Fruit fly (Drosophila melanogaster) whole organism, embryonic: Measurements from ENCODE around the gene CG3625.

Source experiments
- Ada2b ChIP-seq: fragments of 200-800 bp; sonication (Bioruptor generic); IDR thresholded peaks from 2 replicates; pipeline ENCODE4 v1.3.6; 2022; ENCODE audit warnings: missing biosample characterization, missing genetic modification characterization
- Awh ChIP-seq: fragments of 200-800 bp; sonication (Bioruptor generic); IDR thresholded peaks from 2 replicates; pipeline ENCODE4, ENCODE4 v1.3.6; 2022; ENCODE audit warnings: missing biosample characterization, missing genetic modification characterization
- BEAF-32 ChIP-seq: fragments of 200-800 bp; sonication (Bioruptor generic); optimal IDR thresholded peaks from 3 replicates; lab custom pipeline; 2017; ENCODE audit warnings: missing biosample characterization, missing genetic modification characterization, mild to moderate bottlenecking, moderate library complexity, missing genetic modification reagents
- Blimp-1 ChIP-seq: fragments of 200-800 bp; sonication (Bioruptor generic); optimal IDR thresholded peaks from 3 replicates; lab custom pipeline; 2018; ENCODE audit warnings: missing biosample characterization, missing genetic modification characterization, mild to moderate bottlenecking, moderate library complexity, missing genetic modification reagents
- CG10267 ChIP-seq: fragments of 200-800 bp; sonication (Bioruptor generic); optimal IDR thresholded peaks from 2 replicates; lab custom pipeline; 2018; ENCODE audit warnings: missing biosample characterization, mild to moderate bottlenecking, missing genetic modification characterization, moderate library complexity
- CG10321 ChIP-seq: fragments of 200-800 bp; sonication (Bioruptor generic); IDR thresholded peaks from 2 replicates; pipeline ENCODE4 v1.3.6; 2022; ENCODE audit warnings: missing biosample characterization, missing genetic modification characterization
- CG10565 ChIP-seq: fragments of 200-800 bp; sonication (Bioruptor generic); optimal IDR thresholded peaks from 3 replicates; lab custom pipeline; 2016; ENCODE audit warnings: missing biosample characterization, mild to moderate bottlenecking, missing genetic modification characterization
- CG12219 ChIP-seq: fragments of 200-800 bp; sonication (Bioruptor generic); optimal IDR thresholded peaks from 3 replicates; lab custom pipeline; 2018; ENCODE audit warnings: missing biosample characterization, mild to moderate bottlenecking, missing genetic modification characterization
- CG12299 ChIP-seq: fragments of 200-800 bp; sonication (Bioruptor generic); optimal IDR thresholded peaks from 2 replicates; lab custom pipeline; 2018; ENCODE audit warnings: missing biosample characterization, mild to moderate bottlenecking, missing genetic modification characterization
- CG12769 ChIP-seq: fragments of 200-800 bp; sonication (Bioruptor generic); optimal IDR thresholded peaks from 2 replicates; lab custom pipeline; 2019; ENCODE audit warnings: missing biosample characterization, mild to moderate bottlenecking, missing genetic modification characterization, moderate library complexity
- CG12942 ChIP-seq: fragments of 200-800 bp; sonication (Bioruptor generic); optimal IDR thresholded peaks from 3 replicates; lab custom pipeline; 2016; ENCODE audit warnings: missing biosample characterization, missing genetic modification characterization
- CG13123 ChIP-seq: fragments of 200-800 bp; sonication (Bioruptor generic); optimal IDR thresholded peaks from 2 replicates; lab custom pipeline; 2016; ENCODE audit warnings: missing biosample characterization, missing genetic modification characterization
- CG14965 ChIP-seq: fragments of 200-800 bp; sonication (Bioruptor generic); optimal IDR thresholded peaks from 2 replicates; lab custom pipeline; 2016; ENCODE audit warnings: missing biosample characterization, missing genetic modification characterization, borderline replicate concordance
- CG1602 ChIP-seq: fragments of 200-800 bp; sonication (Bioruptor generic); optimal IDR thresholded peaks from 3 replicates; lab custom pipeline; 2016; ENCODE audit warnings: missing biosample characterization, missing genetic modification characterization
- CG17361 ChIP-seq: fragments of 200-800 bp; sonication (Bioruptor generic); IDR thresholded peaks from 3 replicates; pipeline ENCODE4 v1.3.6; 2022; ENCODE audit warnings: missing biosample characterization, missing genetic modification characterization
- CG17802 ChIP-seq: fragments of 200-800 bp; sonication (Bioruptor generic); optimal IDR thresholded peaks from 2 replicates; lab custom pipeline; 2018; ENCODE audit warnings: missing biosample characterization, mild to moderate bottlenecking, missing genetic modification characterization, moderate library complexity
- CG2120 ChIP-seq: fragments of 200-800 bp; sonication (Bioruptor generic); optimal IDR thresholded peaks from 3 replicates; lab custom pipeline; 2016; ENCODE audit warnings: missing biosample characterization, missing genetic modification characterization
- CG2129 ChIP-seq: fragments of 200-800 bp; sonication (Bioruptor generic); IDR thresholded peaks from 2 replicates; pipeline ENCODE4 v1.3.6; 2022; ENCODE audit warnings: missing biosample characterization, missing genetic modification characterization; ENCODE audit not compliant: partially characterized antibody
- CG3995 ChIP-seq: fragments of 200-800 bp; sonication (Bioruptor generic); optimal IDR thresholded peaks from 3 replicates; lab custom pipeline; 2016; ENCODE audit warnings: missing biosample characterization, missing genetic modification characterization
- CG4424 ChIP-seq: fragments of 200-800 bp; sonication (Bioruptor generic); optimal IDR thresholded peaks from 3 replicates; lab custom pipeline; 2016; ENCODE audit warnings: missing biosample characterization, missing genetic modification characterization
- CG5245 ChIP-seq: fragments of 200-800 bp; sonication (Bioruptor generic); optimal IDR thresholded peaks from 3 replicates; lab custom pipeline; 2016; ENCODE audit warnings: missing biosample characterization, missing genetic modification characterization
- CG5953 ChIP-seq: fragments of 200-800 bp; sonication (Bioruptor generic); IDR thresholded peaks from 2 replicates; pipeline ENCODE4 v1.3.6; 2022; ENCODE audit warnings: missing biosample characterization, missing genetic modification characterization
- CG6175 ChIP-seq: fragments of 200-800 bp; sonication (Bioruptor generic); IDR thresholded peaks from 3 replicates; pipeline ENCODE4 v1.3.6; 2022; ENCODE audit warnings: missing biosample characterization, missing genetic modification characterization
- CG7357 ChIP-seq: fragments of 200-800 bp; sonication (Bioruptor generic); IDR thresholded peaks from 3 replicates; pipeline ENCODE4 v1.3.6; 2022; ENCODE audit warnings: missing biosample characterization, missing genetic modification characterization
- CG8765 ChIP-seq: fragments of 200-800 bp; sonication (Bioruptor generic); IDR thresholded peaks from 2 replicates; pipeline ENCODE4 v1.3.6; 2022; ENCODE audit warnings: missing biosample characterization, missing genetic modification characterization
- CG9797 ChIP-seq: fragments of 200-800 bp; sonication (Bioruptor generic); optimal IDR thresholded peaks from 3 replicates; lab custom pipeline; 2018; ENCODE audit warnings: missing biosample characterization, mild to moderate bottlenecking, missing genetic modification characterization
- CG9932 ChIP-seq: fragments of 200-800 bp; sonication (Bioruptor generic); IDR thresholded peaks from 2 replicates; pipeline ENCODE4 v1.3.6; 2022; ENCODE audit warnings: missing biosample characterization, missing genetic modification characterization
- E2f1 ChIP-seq: fragments of 200-800 bp; sonication (Bioruptor generic); IDR thresholded peaks from 2 replicates; pipeline ENCODE4 v1.3.6; 2022; ENCODE audit warnings: missing biosample characterization, missing genetic modification characterization
- Hmx ChIP-seq: fragments of 200-800 bp; sonication (Bioruptor generic); optimal IDR thresholded peaks from 2 replicates; lab custom pipeline; 2016; ENCODE audit warnings: missing biosample characterization, missing genetic modification characterization
- Meics ChIP-seq: fragments of 200-800 bp; sonication (Bioruptor generic); optimal IDR thresholded peaks from 2 replicates; lab custom pipeline; 2017; ENCODE audit warnings: missing biosample characterization, mild to moderate bottlenecking, missing genetic modification characterization
- NC2α ChIP-seq: fragments of 200-800 bp; sonication (Bioruptor generic); optimal IDR thresholded peaks from 2 replicates; lab custom pipeline; 2016; ENCODE audit warnings: missing biosample characterization, missing genetic modification characterization
- Neu2 ChIP-seq: fragments of 200-800 bp; sonication (Bioruptor generic); optimal IDR thresholded peaks from 3 replicates; lab custom pipeline; 2016; ENCODE audit warnings: missing biosample characterization, missing genetic modification characterization, borderline replicate concordance
- Oaz ChIP-seq: fragments of 200-800 bp; sonication (Bioruptor generic); IDR thresholded peaks from 2 replicates; pipeline ENCODE4 v1.3.6; 2022; ENCODE audit warnings: missing biosample characterization, missing genetic modification characterization
- Six4 ChIP-seq: fragments of 200-800 bp; sonication (Bioruptor generic); optimal IDR thresholded peaks from 2 replicates; lab custom pipeline; 2016; ENCODE audit warnings: missing biosample characterization, missing genetic modification characterization
- Sox102F ChIP-seq: fragments of 200-800 bp; sonication (Bioruptor generic); optimal IDR thresholded peaks from 2 replicates; lab custom pipeline; 2018; ENCODE audit warnings: missing biosample characterization, mild to moderate bottlenecking, missing genetic modification characterization, moderate library complexity
- Spps ChIP-seq: fragments of 200-800 bp; sonication (Bioruptor generic); optimal IDR thresholded peaks from 2 replicates; lab custom pipeline; 2018; ENCODE audit warnings: missing biosample characterization, mild to moderate bottlenecking, missing genetic modification characterization
- ato ChIP-seq: fragments of 200-800 bp; sonication (Bioruptor generic); IDR thresholded peaks from 2 replicates; pipeline ENCODE4 v1.3.6; 2022; ENCODE audit warnings: missing biosample characterization, missing genetic modification characterization; ENCODE audit not compliant: partially characterized antibody
- ci ChIP-seq: fragments of 200-800 bp; sonication (Bioruptor generic); IDR thresholded peaks from 3 replicates; pipeline ENCODE4 v1.3.6; 2022; ENCODE audit warnings: missing biosample characterization, missing genetic modification characterization
- disco-r ChIP-seq: fragments of 200-800 bp; sonication (Bioruptor generic); optimal IDR thresholded peaks from 2 replicates; lab custom pipeline; 2016; ENCODE audit warnings: missing biosample characterization, missing genetic modification characterization
- emc ChIP-seq: fragments of 200-800 bp; sonication (Bioruptor generic); optimal IDR thresholded peaks from 2 replicates; lab custom pipeline; 2016; ENCODE audit warnings: missing biosample characterization, missing genetic modification characterization
- ems ChIP-seq: fragments of 200-800 bp; sonication (Bioruptor generic); optimal IDR thresholded peaks from 3 replicates; lab custom pipeline; 2016; ENCODE audit warnings: missing biosample characterization, missing genetic modification characterization
- gem ChIP-seq: fragments of 200-800 bp; sonication (Bioruptor generic); optimal IDR thresholded peaks from 2 replicates; lab custom pipeline; 2019; ENCODE audit warnings: missing biosample characterization, mild to moderate bottlenecking, missing genetic modification characterization, moderate library complexity
- gro ChIP-seq: fragments of 200-800 bp; sonication (Bioruptor generic); optimal IDR thresholded peaks from 2 replicates; lab custom pipeline; 2016; ENCODE audit warnings: missing biosample characterization, missing genetic modification characterization
- ham ChIP-seq: fragments of 200-800 bp; sonication (Bioruptor generic); IDR thresholded peaks from 2 replicates; pipeline ENCODE4 v1.3.6; 2022; ENCODE audit warnings: missing biosample characterization, missing genetic modification characterization
- nau ChIP-seq: fragments of 200-800 bp; sonication (Bioruptor generic); optimal IDR thresholded peaks from 3 replicates; lab custom pipeline; 2017; ENCODE audit warnings: missing biosample characterization, mild to moderate bottlenecking, missing genetic modification characterization, missing genetic modification reagents
- pfk ChIP-seq: fragments of 200-800 bp; sonication (Bioruptor generic); optimal IDR thresholded peaks from 2 replicates; lab custom pipeline; 2018; ENCODE audit warnings: missing biosample characterization, mild to moderate bottlenecking, missing genetic modification characterization, moderate library complexity
- pita ChIP-seq: fragments of 200-800 bp; sonication (Bioruptor generic); optimal IDR thresholded peaks from 2 replicates; lab custom pipeline; 2017; ENCODE audit warnings: missing biosample characterization, mild to moderate bottlenecking, missing genetic modification characterization
- ranshi ChIP-seq: fragments of 200-800 bp; sonication (Bioruptor generic); IDR thresholded peaks from 2 replicates; pipeline ENCODE4 v1.3.6; 2022; ENCODE audit warnings: missing biosample characterization, missing genetic modification characterization
- row ChIP-seq: fragments of 200-800 bp; sonication (Bioruptor generic); IDR thresholded peaks from 3 replicates; pipeline ENCODE4 v1.3.6; 2022; ENCODE audit warnings: missing biosample characterization, missing genetic modification characterization
- trem ChIP-seq: fragments of 200-800 bp; optimal IDR thresholded peaks from 3 replicates; lab custom pipeline; 2019; ENCODE audit warnings: missing biosample characterization, mild to moderate bottlenecking, missing genetic modification characterization, moderate library complexity
- twi ChIP-seq: fragments of 200-800 bp; optimal IDR thresholded peaks from 2 replicates; lab custom pipeline; 2019; ENCODE audit warnings: missing biosample characterization, mild to moderate bottlenecking, missing genetic modification characterization, moderate library complexity
- zfh1 ChIP-seq: fragments of 200-800 bp; sonication (Bioruptor generic); IDR thresholded peaks from 3 replicates; pipeline ENCODE4 v1.3.6; 2022; ENCODE audit warnings: missing biosample characterization, missing genetic modification characterization

The CG3625 gene

DNA sequence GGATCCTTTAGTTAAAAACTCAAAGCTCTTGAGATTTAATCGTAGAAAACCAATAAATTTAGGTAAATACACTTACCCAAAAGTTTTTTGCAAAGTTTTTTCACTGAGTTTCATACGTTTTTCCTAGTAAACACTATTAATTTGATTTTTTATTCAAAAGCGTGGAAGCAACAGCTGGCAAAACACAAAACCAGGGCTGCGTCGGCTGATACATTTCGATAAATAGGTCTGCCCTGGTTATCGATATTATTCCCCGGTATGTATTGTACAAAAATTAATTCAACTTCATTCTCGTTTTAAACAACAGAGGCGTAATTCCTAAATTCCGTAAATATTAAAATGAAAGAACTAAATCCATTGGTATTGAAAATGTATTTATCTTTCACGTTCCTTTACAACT lies 20.0 kb downstream of the CG3625 start, which contains the start of gene Dus1 (continued):
- TF ChIP-seq emc (GFP tag; lab: Kevin White, UChicago) (no peak), pita (GFP tag; lab: Kevin White, UChicago) (no peak), CG10267 (tag; lab: Kevin White, UChicago) (peak; percentile 57), zfh1 (GFP tag; lab: Robert Waterston, UW) (no peak), Hmx (GFP tag; lab: Kevin White, UChicago) (no peak), Sox102F (no peak), disco-r (GFP tag; lab: Kevin White, UChicago) (no peak), ato (GFP tag; lab: Robert Waterston, UW) (no peak), CG17802 (tag; lab: Kevin White, UChicago) (no peak), Awh (no peak), CG2120 (no peak), Blimp-1 (GFP tag; lab: Kevin White, UChicago) (no peak), CG9932 (GFP tag; lab: Robert Waterston, UW) (peak; percentile 11; the same call in 1 of the 2 replicates), Spps (no peak), pfk (GFP tag; lab: Kevin White, UChicago) (no peak), CG4424 (GFP tag; lab: Kevin White, UChicago) (no peak), Oaz (no peak), Ada2b (no peak), row (GFP tag; lab: Robert Waterston, UW) (peak; percentile 47), E2f1 (GFP tag; lab: Robert Waterston, UW) (no peak), trem (peak; percentile 47), ham (no peak), CG7357 (GFP tag; lab: Robert Waterston, UW) (no peak), CG10565 (no peak), nau (no peak), Neu2 (GFP tag; lab: Kevin White, UChicago) (no peak), CG1602 (GFP tag; lab: Kevin White, UChicago) (no peak), ranshi (GFP tag; lab: Robert Waterston, UW) (no peak), Meics (GFP tag; lab: Kevin White, UChicago) (no peak), Six4 (GFP tag; lab: Kevin White, UChicago) (no peak), twi (tag; lab: Kevin White, UChicago) (no peak), CG9797 (GFP tag; lab: Kevin White, UChicago) (peak; percentile 13), CG12299 (tag; lab: Kevin White, UChicago) (no peak), BEAF-32 (GFP tag; lab: Kevin White, UChicago) (peak; percentile 72), gro (GFP tag; lab: Kevin White, UChicago) (peak; percentile 30), CG2129 (no peak), gem (tag; lab: Kevin White, UChicago) (no peak), CG12942 (no peak), CG10321 (no peak), ems (GFP tag; lab: Kevin White, UChicago) (no peak), CG13123 (GFP tag; lab: Kevin White, UChicago) (no peak), ci (GFP tag; lab: Robert Waterston, UW) (no peak), NC2α (GFP tag; lab: Kevin White, UChicago) (no peak), CG14965 (no peak), CG8765 (GFP tag; lab: Robert Waterston, UW) (no peak), CG12769 (tag; lab: Kevin White, UChicago) (no peak), CG3995 (no peak), CG17361 (GFP tag; lab: Robert Waterston, UW) (0 out of 3 replicates have a peak, but pooled peaks have one; percentile 15), CG12219 (GFP tag; lab: Kevin White, UChicago) (no peak), CG6175 (GFP tag; lab: Robert Waterston, UW) (no peak), CG5953 (GFP tag; lab: Robert Waterston, UW) (no peak), CG5245 (GFP tag; lab: Kevin White, UChicago) (no peak)
